Worm (Caenorhabditis elegans) whole organism, mixed stage, embryonic: ENCODE results near the gene F37A8.5.

Experiments used
- blmp-1 ChIP-seq: fragments of 150-350 bp; optimal IDR thresholded peaks from 2 replicates; lab custom pipeline; 2014; ENCODE audit warnings: missing biosample characterization, missing genetic modification characterization
- ceh-43 ChIP-seq: fragments of 200-800 bp; sonication (Bioruptor generic); optimal IDR thresholded peaks from 2 replicates; lab custom pipeline; 2018; ENCODE audit warnings: mild to moderate bottlenecking, missing genetic modification characterization, moderate library complexity, missing compliant biosample characterization
- ces-1 ChIP-seq: fragments of 150-350 bp; optimal IDR thresholded peaks from 2 replicates; lab custom pipeline; 2014; ENCODE audit warnings: missing biosample characterization, missing genetic modification reagents, missing genetic modification characterization
- lsy-2 ChIP-seq: fragments of 150-350 bp; optimal IDR thresholded peaks from 2 replicates; lab custom pipeline; 2014; ENCODE audit warnings: missing biosample characterization, missing genetic modification characterization
- mab-5 ChIP-seq: fragments of 150-350 bp; optimal IDR thresholded peaks from 2 replicates; lab custom pipeline; 2014; ENCODE audit warnings: missing biosample characterization, missing genetic modification characterization
- mls-2 ChIP-seq: sonication (generic microtip); optimal IDR thresholded peaks from 2 replicates; lab custom pipeline; 2016; ENCODE audit warnings: mild to moderate bottlenecking, missing genetic modification characterization, moderate library complexity, missing compliant biosample characterization
- pha-4 ChIP-seq: fragments of 150-350 bp; optimal IDR thresholded peaks from 2 replicates; lab custom pipeline; 2018; ENCODE audit warnings: missing biosample characterization, missing genetic modification reagents, missing genetic modification characterization
- snpc-4 ChIP-seq: fragments of 150-350 bp; optimal IDR thresholded peaks from 2 replicates; lab custom pipeline; 2014; ENCODE audit warnings: missing biosample characterization, missing genetic modification characterization
- sptf-1 ChIP-seq: sonication (generic microtip); optimal IDR thresholded peaks from 2 replicates; lab custom pipeline; 2017; ENCODE audit warnings: mild to moderate bottlenecking, missing genetic modification characterization, moderate library complexity, missing compliant biosample characterization
- tbx-8 ChIP-seq: fragments of 200-800 bp; sonication (Bioruptor generic); optimal IDR thresholded peaks from 2 replicates; lab custom pipeline; 2018; ENCODE audit warnings: mild to moderate bottlenecking, missing genetic modification characterization, moderate library complexity, missing compliant biosample characterization
- unc-39 ChIP-seq: fragments of 150-350 bp; optimal IDR thresholded peaks from 2 replicates; lab custom pipeline; 2014; ENCODE audit warnings: missing biosample characterization, missing genetic modification characterization
- unc-62 ChIP-seq: fragments of 150-350 bp; optimal IDR thresholded peaks from 2 replicates; lab custom pipeline; 2014; ENCODE audit warnings: missing biosample characterization, missing genetic modification reagents, missing genetic modification characterization
- zip-8 ChIP-seq: fragments of 150-350 bp; optimal IDR thresholded peaks from 2 replicates; lab custom pipeline; 2014; ENCODE audit warnings: missing biosample characterization, missing genetic modification characterization
- ztf-11 ChIP-seq: fragments of 150-350 bp; optimal IDR thresholded peaks from 2 replicates; lab custom pipeline; 2014; ENCODE audit warnings: missing biosample characterization, missing genetic modification characterization

The F37A8.5 gene

DNA sequence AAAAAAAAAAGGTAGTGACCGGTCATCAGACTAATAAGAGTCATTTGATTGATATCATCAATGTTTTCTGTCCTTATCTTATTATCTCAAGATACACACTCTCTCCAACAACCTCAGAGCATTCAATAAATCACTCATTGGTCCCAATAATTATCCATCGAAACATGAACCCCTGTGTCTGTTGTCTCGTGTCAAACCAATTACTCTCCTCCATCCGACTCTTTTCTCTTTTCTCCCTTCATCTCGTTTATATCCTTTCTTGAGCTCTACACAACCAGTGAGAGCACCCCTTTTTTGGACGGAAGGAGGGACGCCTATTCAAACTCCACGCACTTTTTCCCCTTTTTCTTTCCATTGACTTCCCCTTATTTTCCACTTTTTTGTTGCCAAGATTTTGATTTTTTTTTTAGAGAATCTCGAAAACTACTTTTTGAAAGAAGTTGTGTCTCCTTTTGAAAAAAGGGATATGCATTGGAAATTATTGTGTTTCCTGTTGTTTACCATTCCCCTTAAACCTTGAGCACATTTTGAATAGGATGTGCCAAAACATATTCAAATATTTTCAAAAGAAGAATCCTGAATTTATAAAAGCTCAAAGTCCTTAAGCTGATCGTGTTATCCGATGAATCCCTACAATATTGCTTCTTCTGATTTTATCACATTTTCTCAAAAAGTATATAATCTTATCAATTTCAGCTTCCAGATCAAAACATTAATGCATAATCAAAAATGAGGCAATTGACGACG lies 49.2 kb downstream of the F37A8.5 start, which contains the start of gene pxd-1:
Gene pxd-1 (plus strand): TSS at position 697 of the 747 bp plus-strand sequence.
- TF ChIP-seq sptf-1 (tag; lab: Kevin White, UChicago) (no peak), mab-5 (tag; lab: Kevin White, UChicago) (peak; percentile 12), unc-39 (tag; lab: Kevin White, UChicago) (peak; percentile 52), snpc-4 (no peak), pha-4 (tag; lab: Kevin White, UChicago) (no peak), unc-62 (GFP tag; lab: Kevin White, UChicago) (peak; percentile 77), ces-1 (GFP tag; lab: Kevin White, UChicago) (peak; percentile 82), mls-2 (tag; lab: Kevin White, UChicago) (peak; percentile 55), tbx-8 (GFP tag; lab: Kevin White, UChicago) (no peak), ceh-43 (GFP tag; lab: Kevin White, UChicago) (peak; percentile 25)

DNA sequence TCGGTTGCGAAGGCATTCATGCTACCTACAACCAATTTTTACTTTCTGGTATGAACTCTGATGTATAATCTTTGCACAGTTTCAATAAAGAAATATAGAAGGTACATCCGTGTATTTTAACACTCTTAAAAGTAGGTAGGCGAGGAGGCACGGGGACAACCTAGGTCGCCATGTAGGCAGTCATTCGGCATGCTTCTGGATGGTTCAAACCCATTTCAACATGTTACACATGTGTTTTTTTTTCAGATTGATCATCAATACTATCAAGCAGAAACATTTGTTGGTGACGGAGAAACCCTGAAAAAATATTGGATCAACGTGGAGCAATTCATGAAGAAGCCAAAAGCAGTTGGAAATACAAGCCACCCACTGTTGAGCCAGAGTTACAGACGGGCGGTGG lies 50.6 kb downstream of the F37A8.5 start:
- TF ChIP-seq ceh-43 (GFP tag; lab: Kevin White, UChicago) (no peak), unc-62 (GFP tag; lab: Kevin White, UChicago) (no peak), blmp-1 (tag; lab: Kevin White, UChicago) (no peak), ztf-11 (tag; lab: Kevin White, UChicago) (no peak), lsy-2 (tag; lab: Kevin White, UChicago) (no peak), unc-39 (tag; lab: Kevin White, UChicago) (no peak), zip-8 (tag; lab: Kevin White, UChicago) (no peak)
